Fruit fly (Drosophila melanogaster): ENCODE measurements around the gene psidin.

Gene psidin

dm6 chr3R:20006617-20007016 is 14.9 kb upstream of the psidin start:
- TF ChIP-seq tgo (GFP tag; IDR thresholded peaks at IDR 0.05) (no peak), sug (tag; optimal IDR thresholded peaks at IDR 0.05) (peak; percentile 82), wor (GFP tag; IDR thresholded peaks at IDR 0.05) (no peak), Hr78 (GFP tag; optimal IDR thresholded peaks at IDR 0.05) (peak in 1 of 2 experiments; percentile 65), CG3995 (GFP tag; optimal IDR thresholded peaks at IDR 0.05) (no peak), Dad (GFP tag; optimal IDR thresholded peaks at IDR 0.05) (no peak), vnd (GFP tag; IDR thresholded peaks at IDR 0.05; ENCODE audit: partially characterized antibody) (peak; percentile 41; the same call in 1 of the 3 replicates), Vsx1 (GFP tag; optimal IDR thresholded peaks at IDR 0.05) (peak; percentile 67), CrebB (tag; optimal IDR thresholded peaks at IDR 0.05) (no peak), exex (tag; optimal IDR thresholded peaks at IDR 0.05) (peak; percentile 98), lab (GFP tag; optimal IDR thresholded peaks at IDR 0.05) (peak; percentile 36), mirr (GFP tag; optimal IDR thresholded peaks at IDR 0.05) (peak; percentile 91), Dek (tag; optimal IDR thresholded peaks at IDR 0.05) (no peak), CG13894 (tag; optimal IDR thresholded peaks at IDR 0.05) (no peak), CG12769 (tag; optimal IDR thresholded peaks at IDR 0.05) (peak; percentile 23), chinmo (GFP tag; IDR thresholded peaks at IDR 0.05; ENCODE audit: partially characterized antibody) (0 out of 4 replicates have a peak, but pooled peaks have one; percentile 31), Hr51 (GFP tag; optimal IDR thresholded peaks at IDR 0.05) (no peak), sens (GFP tag) (peak; percentile 2), D19B (GFP tag; optimal IDR thresholded peaks at IDR 0.05) (no peak), CG16813 (GFP tag; IDR thresholded peaks at IDR 0.05; ENCODE audit: partially characterized antibody) (no peak), GATAe (GFP tag; conservative IDR thresholded peaks at IDR 0.05) (peak; percentile 68), CG34376 (GFP tag; optimal IDR thresholded peaks at IDR 0.05) (peak; percentile 35), sens-2 (GFP tag; IDR thresholded peaks at IDR 0.05) (peak; percentile 32; the same call in 1 of the 2 replicates), CG10321 (GFP tag; IDR thresholded peaks at IDR 0.05) (no peak), grn (GFP tag; optimal IDR thresholded peaks at IDR 0.05) (peak; percentile 74), CG17361 (GFP tag; IDR thresholded peaks at IDR 0.05) (no peak), CG3838 (GFP tag; optimal IDR thresholded peaks at IDR 0.05) (no peak), CG15696 (tag; optimal IDR thresholded peaks at IDR 0.05) (no peak), Usf (GFP tag; optimal IDR thresholded peaks at IDR 0.05) (no peak)

DNA sequence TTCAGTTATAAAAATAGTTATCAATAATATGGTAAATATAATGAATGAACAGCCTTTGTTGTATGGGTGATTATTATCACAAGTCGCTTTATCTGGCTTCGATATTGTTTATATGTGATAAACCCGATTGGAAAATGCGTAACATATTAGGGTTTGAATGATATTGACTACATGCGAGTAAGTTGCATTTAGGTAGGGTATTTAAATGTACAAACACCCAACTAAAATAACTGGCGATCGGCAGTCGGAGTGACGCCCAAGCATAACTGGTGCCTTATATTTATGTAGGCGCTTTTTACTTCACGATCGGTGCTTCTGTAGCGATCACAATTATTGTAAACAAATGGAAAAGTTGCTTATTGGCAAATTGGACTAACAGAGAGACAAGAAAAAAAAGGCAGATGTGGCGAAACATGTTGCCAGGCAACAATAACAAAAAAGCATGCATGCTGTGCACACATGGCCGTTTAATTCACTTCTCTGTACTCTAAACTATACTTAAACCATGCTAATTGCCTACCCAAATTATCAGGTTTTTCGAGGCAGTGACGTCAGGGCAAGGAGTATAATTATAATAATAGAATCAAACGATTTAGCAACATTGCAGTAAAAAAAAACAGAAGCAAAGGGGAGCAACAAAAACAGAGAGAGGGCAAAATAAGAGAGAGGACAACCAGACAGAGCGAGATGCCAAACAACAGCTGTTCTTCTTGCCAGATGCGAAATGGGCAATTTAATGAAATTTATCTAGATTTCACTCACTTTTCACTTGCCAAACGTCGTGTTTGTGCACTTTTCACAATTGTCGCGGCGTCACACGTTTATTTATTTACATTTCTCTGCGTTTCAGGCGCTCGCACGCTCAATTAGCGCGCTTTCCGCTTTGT is 13.9 kb upstream of the psidin start:
- TF ChIP-seq twi (tag; optimal IDR thresholded peaks at IDR 0.05), result peak; percentile 61
- TF ChIP-seq Med (GFP tag), result peak; percentile 17
- no peak for TF ChIP-seq CG14014 (GFP tag; IDR thresholded peaks at IDR 0.05)
- no peak for TF ChIP-seq CG10979 (tag; optimal IDR thresholded peaks at IDR 0.05)
- TF ChIP-seq CG34422 (GFP tag; IDR thresholded peaks at IDR 0.05), result no peak
- TF ChIP-seq CG11504 (tag; optimal IDR thresholded peaks at IDR 0.05), result peak; percentile 97
- TF ChIP-seq Elba2 (GFP tag; optimal IDR thresholded peaks at IDR 0.05), result peak; percentile 45
- peak; percentile 52 for TF ChIP-seq CG10274 (GFP tag; optimal IDR thresholded peaks at IDR 0.05)
- peak; percentile 55 for TF ChIP-seq D19A (tag; optimal IDR thresholded peaks at IDR 0.05)
- TF ChIP-seq ken (GFP tag; IDR thresholded peaks at IDR 0.05), result no peak
- TF ChIP-seq bsh (GFP tag; optimal IDR thresholded peaks at IDR 0.05), result peak in 1 of 2 experiments; percentile 17
- no peak for TF ChIP-seq aop (GFP tag; IDR thresholded peaks at IDR 0.05)
- peak; percentile 70 to 85 for TF ChIP-seq Trl (optimal IDR thresholded peaks at IDR 0.05)
- TF ChIP-seq Trl (GFP tag; optimal IDR thresholded peaks at IDR 0.05), result no peak
- no peak for TF ChIP-seq CG10147 (GFP tag; optimal IDR thresholded peaks at IDR 0.05)
- TF ChIP-seq CG4404 (GFP tag; IDR thresholded peaks at IDR 0.05), result no peak

All from whole organism, embryonic.